Fruit fly (Drosophila melanogaster): ENCODE results near the gene Jhbp6.

dm6 chr3L:22652425-22652824, 17.3 kb upstream of the Jhbp6 start, which contains the start of gene CG33772:
- no peak for TF ChIP-seq h (optimal IDR thresholded peaks at IDR 0.05)
- TF ChIP-seq psq (optimal IDR thresholded peaks at IDR 0.05): no peak
- no peak for TF ChIP-seq Myc (optimal IDR thresholded peaks at IDR 0.05)
- TF ChIP-seq ttk (optimal IDR thresholded peaks at IDR 0.05): no peak
- TF ChIP-seq insv (optimal IDR thresholded peaks at IDR 0.05): no peak
